Worm (Caenorhabditis elegans) whole organism, late embryonic: ENCODE measurements around the gene Y79H2A.3.

ENCODE experiments used
- ama-1 ChIP-seq: fragments of 150-350 bp; optimal IDR thresholded peaks from 2 replicates; lab custom pipeline; 2014
- ceh-24 ChIP-seq: sonication (generic microtip); optimal IDR thresholded peaks from 2 replicates; lab custom pipeline; 2016; ENCODE audit warnings: mild to moderate bottlenecking, missing genetic modification characterization, missing compliant biosample characterization
- ceh-48 ChIP-seq: sonication (generic microtip); optimal IDR thresholded peaks from 2 replicates; lab custom pipeline; 2016; ENCODE audit warnings: missing genetic modification characterization, inconsistent platforms, missing compliant biosample characterization
- dmd-4 ChIP-seq: sonication (generic microtip); optimal IDR thresholded peaks from 2 replicates; lab custom pipeline; 2016; ENCODE audit warnings: borderline replicate concordance, missing genetic modification characterization, missing compliant biosample characterization
- fkh-10 ChIP-seq: fragments of 150-350 bp; optimal IDR thresholded peaks from 2 replicates; lab custom pipeline; 2014; ENCODE audit warnings: missing biosample characterization, missing genetic modification reagents, missing genetic modification characterization
- hlh-6 ChIP-seq: sonication (generic microtip); optimal IDR thresholded peaks from 2 replicates; lab custom pipeline; 2016; ENCODE audit warnings: missing genotype, missing genetic modification characterization, missing compliant biosample characterization
- nhr-11 ChIP-seq: fragments of 150-350 bp; optimal IDR thresholded peaks from 2 replicates; lab custom pipeline; 2014; ENCODE audit warnings: missing biosample characterization, missing genetic modification characterization
- odd-2 ChIP-seq: sonication (generic microtip); optimal IDR thresholded peaks from 2 replicates; lab custom pipeline; 2017; ENCODE audit warnings: antibody characterized with exemption, mild to moderate bottlenecking, missing genetic modification characterization, missing compliant biosample characterization
- pat-9 ChIP-seq: fragments of 200-800 bp; sonication (Bioruptor generic); optimal IDR thresholded peaks from 2 replicates; lab custom pipeline; 2018; ENCODE audit warnings: mild to moderate bottlenecking, missing genetic modification characterization, moderate library complexity, missing compliant biosample characterization
- pha-4 ChIP-seq: fragments of 150-350 bp; optimal IDR thresholded peaks from 2 replicates; lab custom pipeline; 2018; ENCODE audit warnings: missing biosample characterization, missing genetic modification reagents, missing genetic modification characterization
- pqm-1 ChIP-seq: sonication (generic microtip); optimal IDR thresholded peaks from 2 replicates; lab custom pipeline; 2016; ENCODE audit warnings: missing genetic modification characterization, missing compliant biosample characterization
- tbx-2 ChIP-seq: sonication (generic microtip); optimal IDR thresholded peaks from 2 replicates; lab custom pipeline; 2016; ENCODE audit warnings: missing genetic modification characterization, missing compliant biosample characterization
- tbx-7 ChIP-seq: sonication (generic microtip); optimal IDR thresholded peaks from 2 replicates; lab custom pipeline; 2016; ENCODE audit warnings: missing genotype, missing genetic modification characterization, missing compliant biosample characterization
- unc-86 ChIP-seq: sonication (generic microtip); optimal IDR thresholded peaks from 2 replicates; lab custom pipeline; 2016; ENCODE audit warnings: missing genetic modification characterization, missing compliant biosample characterization

DNA sequence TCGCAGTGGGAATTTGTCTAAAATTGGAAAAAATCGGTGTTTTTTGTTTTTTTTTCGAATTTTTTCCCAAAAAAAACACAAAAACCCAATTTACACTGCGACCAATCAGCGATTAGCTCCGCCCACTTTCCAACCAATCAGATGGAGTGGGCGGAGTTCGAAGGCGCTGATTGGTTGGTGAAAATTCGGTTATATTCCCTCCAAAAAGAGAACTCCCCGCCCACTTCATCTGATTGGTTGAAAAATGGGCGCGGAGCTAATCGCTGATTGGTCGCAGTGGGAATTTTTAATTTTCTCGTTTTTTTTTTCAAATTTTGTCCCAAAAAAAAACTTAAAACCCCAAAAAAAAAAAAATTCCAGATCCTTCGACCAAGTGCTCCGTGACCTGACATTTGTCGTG, 12.4 kb upstream of the Y79H2A.3 start:
- TF ChIP-seq fkh-10 (GFP tag; lab: Kevin White, UChicago): no peak
- no peak for TF ChIP-seq ama-1 (lab: Kevin White, UChicago)
- no peak for TF ChIP-seq dmd-4 (tag; lab: Kevin White, UChicago)
- TF ChIP-seq nhr-11 (tag; lab: Kevin White, UChicago): no peak
- no peak for TF ChIP-seq unc-86 (tag; lab: Kevin White, UChicago)
- TF ChIP-seq tbx-7 (tag; lab: Kevin White, UChicago): no peak
- no peak for TF ChIP-seq pha-4 (tag; lab: Kevin White, UChicago)
- TF ChIP-seq hlh-6 (tag; lab: Kevin White, UChicago): no peak
- TF ChIP-seq pqm-1 (tag; lab: Kevin White, UChicago): no peak
- TF ChIP-seq pat-9 (tag; lab: Kevin White, UChicago): no peak
- no peak for TF ChIP-seq odd-2 (tag; lab: Kevin White, UChicago)
- no peak for TF ChIP-seq ceh-48 (tag; lab: Kevin White, UChicago)
- TF ChIP-seq tbx-2 (tag; lab: Kevin White, UChicago): no peak
- TF ChIP-seq ceh-24: no peak
